Worm (Caenorhabditis elegans) whole organism, early embryonic: ENCODE data around the gene srr-10.

Source experiments
- ama-1 ChIP-seq: fragments of 150-350 bp; optimal IDR thresholded peaks from 2 replicates; lab custom pipeline; 2014
- ets-7 ChIP-seq: sonication (generic microtip); optimal IDR thresholded peaks from 2 replicates; lab custom pipeline; 2016; ENCODE audit warnings: missing genotype, missing genetic modification characterization, missing compliant biosample characterization
- hmg-4 ChIP-seq: fragments of 200-800 bp; sonication (Bioruptor generic); optimal IDR thresholded peaks from 2 replicates; lab custom pipeline; 2018; ENCODE audit warnings: mild to moderate bottlenecking, missing genetic modification characterization, missing compliant biosample characterization
- pes-1 ChIP-seq: fragments of 200-800 bp; sonication (Bioruptor generic); IDR thresholded peaks from 2 replicates; pipeline ENCODE4 v1.3.6; 2022; ENCODE audit warnings: missing genetic modification reagents, missing genetic modification characterization, missing compliant biosample characterization
- scrt-1 ChIP-seq: fragments of 200-800 bp; sonication (Bioruptor generic); IDR thresholded peaks from 2 replicates; pipeline ENCODE4 v1.3.6; 2022; ENCODE audit warnings: missing genetic modification characterization, missing compliant biosample characterization
- tbx-11 ChIP-seq: fragments of 200-800 bp; sonication (Bioruptor generic); IDR thresholded peaks from 2 replicates; pipeline ENCODE4 v1.3.6; 2022; ENCODE audit warnings: missing genetic modification characterization, missing compliant biosample characterization
- tra-4 ChIP-seq: sonication (generic microtip); optimal IDR thresholded peaks from 2 replicates; lab custom pipeline; 2017; ENCODE audit warnings: missing genetic modification characterization, missing compliant biosample characterization

- TF ChIP-seq ama-1 (lab: Kevin White, UChicago) (no peak), scrt-1 (GFP tag; lab: Robert Waterston, UW) (no peak), pes-1 (GFP tag; lab: Robert Waterston, UW) (no peak), tbx-11 (GFP tag; lab: Robert Waterston, UW) (no peak), tra-4 (tag; lab: Kevin White, UChicago) (no peak), hmg-4 (GFP tag; lab: Kevin White, UChicago) (no peak), ets-7 (tag; lab: Kevin White, UChicago) (no peak)
These were observed 26.9 kb upstream of the srr-10 start, which contains the start of gene ZK105.11 for ce11 chrV:7708525-7708924.
